Worm (Caenorhabditis elegans): ENCODE measurements around the gene Y39G8B.1.

Y39G8B.1 gene

DNA sequence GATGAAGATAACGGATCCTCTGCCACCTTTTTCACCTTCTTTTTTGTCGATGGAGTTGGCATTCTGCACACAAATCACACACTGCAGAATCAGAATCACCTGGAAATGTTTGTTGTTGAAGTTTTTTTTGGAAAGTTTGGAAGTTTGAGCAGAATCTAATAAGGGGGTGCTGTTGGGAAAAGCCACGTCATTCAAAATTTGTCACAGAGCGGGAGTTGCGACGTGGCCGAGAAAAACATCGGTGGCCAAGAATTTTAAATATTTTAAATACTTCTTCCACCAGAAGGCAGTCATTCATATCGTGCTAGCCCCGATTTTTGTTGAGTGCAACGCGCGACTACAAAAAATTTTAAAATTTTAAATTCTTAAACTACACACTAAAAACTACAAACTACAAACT is 11.3 kb downstream of the Y39G8B.1 start, which contains the start of gene rpi-1:
TSS of gene rpi-1 (minus strand) at position 101 of the 400 bp plus-strand sequence.
- TF ChIP-seq hmg-20 (GFP tag; IDR thresholded peaks at IDR 0.05) (no peak), ccch-3 (GFP tag; optimal IDR thresholded peaks at IDR 0.05) (no peak), Y95B8A.8 (GFP tag; IDR thresholded peaks at IDR 0.05) (no peak), Y53G8AR.9 (GFP tag; conservative IDR thresholded peaks at IDR 0.05) (no peak)

DNA sequence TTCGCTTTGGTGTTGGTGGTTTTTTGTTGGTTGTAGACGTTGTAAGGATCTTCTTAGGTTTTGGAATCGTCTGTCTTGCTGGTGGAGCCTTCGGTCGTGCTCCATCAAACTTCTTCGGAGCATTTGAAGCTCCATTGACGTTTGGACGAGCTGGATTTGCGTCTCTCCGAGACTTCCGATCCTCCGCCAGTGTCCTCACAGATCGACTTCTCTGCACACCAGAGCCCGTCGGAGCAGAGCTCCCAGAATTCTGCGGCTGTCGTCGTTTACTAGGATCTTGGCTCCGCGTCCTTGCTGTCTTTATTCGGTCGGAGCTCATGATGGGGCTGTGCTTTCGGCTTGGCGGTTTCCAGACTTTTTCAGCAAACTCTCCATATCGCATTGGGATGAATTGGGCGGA is 12.0 kb downstream of the Y39G8B.1 start:
- TF ChIP-seq zfh-2 (GFP tag; conservative IDR thresholded peaks at IDR 0.05): peak; percentile 68
- TF ChIP-seq madf-10 (tag; optimal IDR thresholded peaks at IDR 0.05): no peak

DNA sequence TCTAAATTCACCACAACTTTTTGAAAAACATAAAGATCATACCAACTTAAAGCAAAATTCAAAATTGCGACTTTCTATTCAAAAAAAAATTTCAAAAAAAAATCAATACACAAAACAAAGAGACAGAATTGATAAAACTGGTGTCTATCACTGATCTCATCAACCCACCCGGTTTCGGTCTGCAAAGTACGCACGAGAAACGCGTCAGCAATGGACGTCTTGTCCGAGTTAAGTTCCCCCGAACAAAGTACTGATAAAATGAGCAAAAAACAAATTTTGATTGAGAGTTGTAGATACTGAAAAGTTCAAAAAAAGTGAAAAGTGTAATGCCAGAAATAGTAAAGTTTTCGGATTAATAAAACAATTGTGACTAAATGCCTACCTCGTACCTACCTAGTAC is 15.3 kb downstream of the Y39G8B.1 start:
- TF ChIP-seq ekl-4 (GFP tag; IDR thresholded peaks at IDR 0.05) (no peak), lin-35 (GFP tag; optimal IDR thresholded peaks at IDR 0.05) (no peak), ceh-40 (GFP tag; IDR thresholded peaks at IDR 0.05) (no peak), hsf-1 (GFP tag; IDR thresholded peaks at IDR 0.05) (no peak), nhr-90 (tag; optimal IDR thresholded peaks at IDR 0.05) (no peak), madf-10 (tag; optimal IDR thresholded peaks at IDR 0.05) (no peak), ets-4 (GFP tag; optimal IDR thresholded peaks at IDR 0.05) (no peak), F33H1.4 (GFP tag; IDR thresholded peaks at IDR 0.05) (no peak), D2030.7 (GFP tag; IDR thresholded peaks at IDR 0.05) (no peak), ztf-18 (tag; optimal IDR thresholded peaks at IDR 0.05) (peak; percentile 80), chd-7 (tag; optimal IDR thresholded peaks at IDR 0.05) (no peak), F57A8.1 (GFP tag; optimal IDR thresholded peaks at IDR 0.05) (no peak), gei-17 (GFP tag; optimal IDR thresholded peaks at IDR 0.05) (no peak), ztf-6 (GFP tag; IDR thresholded peaks at IDR 0.05) (no peak), egl-18 (GFP tag; IDR thresholded peaks at IDR 0.05) (no peak), lir-1 (GFP tag; conservative IDR thresholded peaks at IDR 0.05) (no peak), aptf-2 (GFP tag; conservative IDR thresholded peaks at IDR 0.05) (no peak), him-1 (tag; optimal IDR thresholded peaks at IDR 0.05) (no peak), ccch-3 (GFP tag; optimal IDR thresholded peaks at IDR 0.05) (no peak), tlf-1 (GFP tag; optimal IDR thresholded peaks at IDR 0.05) (no peak), nhr-80 (tag; optimal IDR thresholded peaks at IDR 0.05) (peak; percentile 76), bed-2 (GFP tag; IDR thresholded peaks at IDR 0.05) (no peak), pha-4 (tag; optimal IDR thresholded peaks at IDR 0.05) (no peak), ceh-91 (GFP tag; IDR thresholded peaks at IDR 0.05) (no peak), attf-6 (GFP tag; IDR thresholded peaks at IDR 0.05) (no peak), mcd-1 (GFP tag; IDR thresholded peaks at IDR 0.05) (0 out of 2 replicates have a peak, but pooled peaks have one; percentile 14), hrde-1 (tag; optimal IDR thresholded peaks at IDR 0.05; ENCODE audit: borderline replicate concordance) (no peak), aptf-3 (GFP tag; IDR thresholded peaks at IDR 0.05) (no peak), F57C9.4 (tag; optimal IDR thresholded peaks at IDR 0.05) (no peak), cebp-1 (GFP tag; IDR thresholded peaks at IDR 0.05) (no peak), cebp-1 (tag; optimal IDR thresholded peaks at IDR 0.05) (peak; percentile 18)

DNA sequence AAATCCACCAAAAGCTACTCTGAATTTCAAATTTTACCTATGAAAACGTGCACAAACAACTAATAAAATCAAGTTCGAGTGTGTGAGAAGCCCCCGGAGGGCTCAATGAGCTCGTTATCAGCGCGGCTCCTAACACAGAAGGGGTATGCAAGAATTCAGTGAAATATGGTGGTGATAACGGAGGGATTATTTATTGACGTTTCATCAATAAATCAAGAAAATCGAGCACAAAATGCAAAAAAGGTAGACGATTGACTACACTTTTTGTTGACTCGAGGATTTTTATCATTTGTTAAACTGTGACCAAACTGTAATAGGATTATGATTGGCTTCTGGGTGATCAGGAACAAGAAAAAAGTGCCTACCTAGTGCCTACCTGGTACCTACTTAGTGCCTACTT is 16.2 kb downstream of the Y39G8B.1 start, which contains the start of gene zip-3:
TSS of gene zip-3 (minus strand) at position 21 of the 400 bp plus-strand sequence.
- no peak for TF ChIP-seq F10E7.11 (tag; optimal IDR thresholded peaks at IDR 0.05)
- TF ChIP-seq mel-28 (tag; optimal IDR thresholded peaks at IDR 0.05; ENCODE audit: borderline replicate concordance): no peak
- no peak for TF ChIP-seq ztf-6 (GFP tag; IDR thresholded peaks at IDR 0.05)
- TF ChIP-seq hmg-1.2 (GFP tag; IDR thresholded peaks at IDR 0.05): no peak
- TF ChIP-seq F39B2.1 (GFP tag; IDR thresholded peaks at IDR 0.05): no peak
- no peak for TF ChIP-seq hlh-26 (GFP tag; conservative IDR thresholded peaks at IDR 0.05)
- no peak for TF ChIP-seq nfya-2 (GFP tag; IDR thresholded peaks at IDR 0.05)
- peak; percentile 64 for TF ChIP-seq nhr-80 (tag; optimal IDR thresholded peaks at IDR 0.05)
